Fruit fly (Drosophila melanogaster): ENCODE measurements around the gene Irp-1A.
A peak's percentile ranks its signal among the peaks of the same experiment; 100 is the strongest.

The Irp-1A gene

dm6 chr3R:22753895-22754774, 29.7 kb upstream of the Irp-1A start (continued):
- TF ChIP-seq seq (GFP tag; IDR thresholded peaks at IDR 0.05) (no peak), CG8765 (GFP tag; IDR thresholded peaks at IDR 0.05) (no peak), pb (GFP tag; optimal IDR thresholded peaks at IDR 0.05) (no peak), CG12071 (GFP tag; optimal IDR thresholded peaks at IDR 0.05) (peak; percentile 38), Nf-YA (GFP tag; IDR thresholded peaks at IDR 0.05) (no peak), bbx (GFP tag; IDR thresholded peaks at IDR 0.05; ENCODE audit: partially characterized antibody) (peak; percentile 61), CG6689 (GFP tag; IDR thresholded peaks at IDR 0.05) (0 out of 2 replicates have a peak, but pooled peaks have one; percentile 4), ro (GFP tag; IDR thresholded peaks at IDR 0.05) (no peak; the same call in 1 of the 2 replicates), chif (GFP tag; optimal IDR thresholded peaks at IDR 0.05) (peak in 1 of 2 experiments; percentile 40), CG13123 (GFP tag; optimal IDR thresholded peaks at IDR 0.05) (peak; percentile 42), fu2 (GFP tag; optimal IDR thresholded peaks at IDR 0.05) (no peak), luna (GFP tag; optimal IDR thresholded peaks at IDR 0.05) (no peak), CG15073 (GFP tag; optimal IDR thresholded peaks at IDR 0.05) (no peak), caup (GFP tag; optimal IDR thresholded peaks at IDR 0.05; ENCODE audit: severe bottlenecking) (peak; percentile 9), CG14441 (GFP tag; IDR thresholded peaks at IDR 0.05) (peak; percentile 62), Dip2 (GFP tag; IDR thresholded peaks at IDR 0.05) (no peak), CG8924 (tag; optimal IDR thresholded peaks at IDR 0.05) (peak; percentile 57), stwl (tag; optimal IDR thresholded peaks at IDR 0.05) (no peak), Hmx (GFP tag; optimal IDR thresholded peaks at IDR 0.05) (peak; percentile 38), Usf (GFP tag; optimal IDR thresholded peaks at IDR 0.05) (no peak), CG16779 (GFP tag; IDR thresholded peaks at IDR 0.05) (peak; percentile 54; the same call in 1 of the 2 replicates), CG3995 (GFP tag; optimal IDR thresholded peaks at IDR 0.05) (no peak), shn (GFP tag; optimal IDR thresholded peaks at IDR 0.05) (peak; percentile 50), CG32772 (GFP tag; IDR thresholded peaks at IDR 0.05) (peak; percentile 27; the same call in 1 of the 2 replicates), prd (optimal IDR thresholded peaks at IDR 0.05) (no peak), prd (GFP tag; IDR thresholded peaks at IDR 0.05) (peak; percentile 49; the same call in 2 of the 3 replicates), CG18011 (GFP tag; optimal IDR thresholded peaks at IDR 0.05) (peak; percentile 25), CG5953 (GFP tag; IDR thresholded peaks at IDR 0.05) (0 out of 2 replicates have a peak, but pooled peaks have one; percentile 4), CG6813 (GFP tag; optimal IDR thresholded peaks at IDR 0.05) (peak; percentile 51), nerfin-2 (GFP tag; IDR thresholded peaks at IDR 0.05; ENCODE audit: partially characterized antibody) (no peak), CG4360 (GFP tag; IDR thresholded peaks at IDR 0.05) (0 out of 2 replicates have a peak, but pooled peaks have one; percentile 9), zen (tag; optimal IDR thresholded peaks at IDR 0.05) (no peak), pzg (GFP tag; optimal IDR thresholded peaks at IDR 0.05) (no peak), ranshi (GFP tag; IDR thresholded peaks at IDR 0.05) (0 out of 2 replicates have a peak, but pooled peaks have one; percentile 16), CG2199 (GFP tag; IDR thresholded peaks at IDR 0.05) (peak; percentile 47; the same call in 1 of the 3 replicates), nau (GFP tag; optimal IDR thresholded peaks at IDR 0.05) (no peak), CG32532 (GFP tag; IDR thresholded peaks at IDR 0.05) (peak; percentile 75), dysf (GFP tag; IDR thresholded peaks at IDR 0.05) (peak; percentile 68), Vsx1 (GFP tag; optimal IDR thresholded peaks at IDR 0.05) (peak; percentile 51), H15 (GFP tag; IDR thresholded peaks at IDR 0.05) (peak; percentile 33; the same call in 1 of the 3 replicates), crol (GFP tag; IDR thresholded peaks at IDR 0.05) (peak; percentile 81), gcm2 (GFP tag; optimal IDR thresholded peaks at IDR 0.05) (peak; percentile 21), CG12104 (GFP tag; optimal IDR thresholded peaks at IDR 0.05) (peak; percentile 59), tna (GFP tag; IDR thresholded peaks at IDR 0.05; ENCODE audit: partially characterized antibody) (peak; percentile 56; the same call in 1 of the 2 replicates), Meics (GFP tag; optimal IDR thresholded peaks at IDR 0.05) (peak; percentile 77), row (GFP tag; IDR thresholded peaks at IDR 0.05) (peak; percentile 85), CG18262 (tag; optimal IDR thresholded peaks at IDR 0.05) (peak; percentile 77), CG2712 (tag; optimal IDR thresholded peaks at IDR 0.05) (peak; percentile 56), CG8944 (GFP tag; optimal IDR thresholded peaks at IDR 0.05) (peak; percentile 58)
